Worm (Caenorhabditis elegans) whole organism, L2 larva: ENCODE data around the gene tmbi-4.

Experiments
- C34F6.9 ChIP-seq: fragments of 150-350 bp; optimal IDR thresholded peaks from 2 replicates; lab custom pipeline; 2014; ENCODE audit warnings: missing biosample characterization, missing genetic modification characterization
- F13H6.1 ChIP-seq: sonication (generic microtip); optimal IDR thresholded peaks from 2 replicates; lab custom pipeline; 2016; ENCODE audit warnings: missing genetic modification characterization, missing compliant biosample characterization
- R02D3.7 ChIP-seq: fragments of 150-350 bp; optimal IDR thresholded peaks from 2 replicates; lab custom pipeline; 2014; ENCODE audit warnings: missing biosample characterization, missing genetic modification characterization
- Y55F3AM.14 ChIP-seq: fragments of 200-800 bp; sonication (Bioruptor generic); optimal IDR thresholded peaks from 2 replicates; lab custom pipeline; 2018; ENCODE audit warnings: mild to moderate bottlenecking, missing genetic modification characterization, missing compliant biosample characterization
- ZK546.5 ChIP-seq: sonication (generic microtip); optimal IDR thresholded peaks from 2 replicates; lab custom pipeline; 2017; ENCODE audit warnings: missing biosample characterization, missing genetic modification characterization
- alr-1 ChIP-seq: fragments of 150-350 bp; optimal IDR thresholded peaks from 2 replicates; lab custom pipeline; 2014; ENCODE audit warnings: missing biosample characterization, missing genetic modification characterization
- aly-2 ChIP-seq: fragments of 150-350 bp; optimal IDR thresholded peaks from 2 replicates; lab custom pipeline; 2014; ENCODE audit warnings: missing biosample characterization, missing genetic modification characterization
- ama-1 ChIP-seq: fragments of 150-350 bp; optimal IDR thresholded peaks from 2 replicates; lab custom pipeline; 2018; ENCODE audit warnings: inconsistent platforms
- blmp-1 ChIP-seq: sonication (generic microtip); optimal IDR thresholded peaks from 2 replicates; lab custom pipeline; 2017; ENCODE audit warnings: missing genetic modification characterization, mild to moderate bottlenecking, missing compliant biosample characterization, antibody characterized with exemption, moderate library complexity; ENCODE audit not compliant: insufficient read depth
- ceh-16 ChIP-seq: fragments of 150-350 bp; optimal IDR thresholded peaks from 2 replicates; lab custom pipeline; 2014; ENCODE audit warnings: missing biosample characterization, missing genetic modification characterization
- ceh-82 ChIP-seq: fragments of 150-350 bp; optimal IDR thresholded peaks from 2 replicates; lab custom pipeline; 2014; ENCODE audit warnings: missing biosample characterization, missing genetic modification characterization
- dmd-4 ChIP-seq: sonication (generic microtip); optimal IDR thresholded peaks from 2 replicates; lab custom pipeline; 2017; ENCODE audit warnings: missing biosample characterization, missing genetic modification characterization
- elt-1 ChIP-seq: fragments of 150-350 bp; optimal IDR thresholded peaks from 2 replicates; lab custom pipeline; 2014; ENCODE audit warnings: missing biosample characterization, missing genetic modification characterization
- elt-3 ChIP-seq: sonication (generic microtip); optimal IDR thresholded peaks from 2 replicates; lab custom pipeline; 2017; ENCODE audit warnings: missing biosample characterization, missing genetic modification characterization
- fos-1 ChIP-seq: fragments of 150-350 bp; optimal IDR thresholded peaks from 2 replicates; lab custom pipeline; 2014; ENCODE audit warnings: missing biosample characterization, missing genetic modification characterization
- lin-13 ChIP-seq: fragments of 150-350 bp; optimal IDR thresholded peaks from 2 replicates; lab custom pipeline; 2014; ENCODE audit warnings: missing biosample characterization, missing genetic modification reagents, missing genetic modification characterization
- lin-39 ChIP-seq: fragments of 150-350 bp; optimal IDR thresholded peaks from 2 replicates; lab custom pipeline; 2014; ENCODE audit warnings: missing biosample characterization, missing genetic modification reagents, missing genetic modification characterization
- lsy-2 ChIP-seq, 2 experiments: fragments of 150-350 bp in 1 of 2; sonication (generic microtip) in 1 of 2; optimal IDR thresholded peaks; 2 replicates each; lab custom pipeline; 2014 to 2017; ENCODE audit warnings: missing biosample characterization in 2 of 2, missing genetic modification characterization in 2 of 2
- mbf-1 ChIP-seq: sonication (generic microtip); optimal IDR thresholded peaks from 2 replicates; lab custom pipeline; 2017; ENCODE audit warnings: missing biosample characterization, missing genetic modification characterization
- mdl-1 ChIP-seq, 2 experiments: fragments of 150-350 bp in 1 of 2; sonication (generic microtip) in 1 of 2; optimal IDR thresholded peaks; 2 replicates each; lab custom pipeline; 2017; ENCODE audit warnings: missing biosample characterization in 2 of 2, missing genetic modification characterization in 2 of 2
- nhr-11 ChIP-seq: fragments of 150-350 bp; optimal IDR thresholded peaks from 2 replicates; lab custom pipeline; 2014; ENCODE audit warnings: missing biosample characterization, missing genetic modification characterization
- nhr-12 ChIP-seq: fragments of 150-350 bp; optimal IDR thresholded peaks from 2 replicates; lab custom pipeline; 2014; ENCODE audit warnings: missing biosample characterization, missing genetic modification characterization
- nhr-129 ChIP-seq: fragments of 150-350 bp; optimal IDR thresholded peaks from 2 replicates; lab custom pipeline; 2014; ENCODE audit warnings: missing biosample characterization, missing genetic modification characterization
- nhr-21 ChIP-seq: fragments of 150-350 bp; optimal IDR thresholded peaks from 2 replicates; lab custom pipeline; 2014; ENCODE audit warnings: missing biosample characterization, missing genetic modification characterization
- nhr-23 ChIP-seq: fragments of 150-350 bp; optimal IDR thresholded peaks from 2 replicates; lab custom pipeline; 2014; ENCODE audit warnings: missing biosample characterization, missing genetic modification reagents, missing genetic modification characterization
- nhr-237 ChIP-seq: fragments of 150-350 bp; optimal IDR thresholded peaks from 2 replicates; lab custom pipeline; 2014; ENCODE audit warnings: missing biosample characterization, missing genetic modification characterization
- nhr-25 ChIP-seq: fragments of 150-350 bp; sonication (generic microtip); optimal IDR thresholded peaks from 3 replicates; lab custom pipeline; 2014; ENCODE audit warnings: missing biosample characterization, missing genetic modification characterization
- nhr-6 ChIP-seq: fragments of 150-350 bp; optimal IDR thresholded peaks from 2 replicates; lab custom pipeline; 2014; ENCODE audit warnings: missing biosample characterization, missing genetic modification characterization
- nhr-77 ChIP-seq: fragments of 150-350 bp; optimal IDR thresholded peaks from 2 replicates; lab custom pipeline; 2014; ENCODE audit warnings: missing biosample characterization, missing genetic modification characterization
- peb-1 ChIP-seq: fragments of 150-350 bp; optimal IDR thresholded peaks from 2 replicates; lab custom pipeline; 2014; ENCODE audit warnings: missing biosample characterization, missing genetic modification characterization
- sem-4 ChIP-seq: fragments of 150-350 bp; optimal IDR thresholded peaks from 2 replicates; lab custom pipeline; 2014; ENCODE audit warnings: missing biosample characterization, missing genetic modification reagents, missing genetic modification characterization
- sma-3 ChIP-seq: sonication (generic microtip); optimal IDR thresholded peaks from 2 replicates; lab custom pipeline; 2016; ENCODE audit warnings: missing genetic modification reagents, missing genetic modification characterization, missing compliant biosample characterization
- sma-9 ChIP-seq, 2 experiments: fragments of 150-350 bp in 1 of 2; sonication (generic microtip) in 1 of 2; optimal IDR thresholded peaks; 2 replicates each; lab custom pipeline; 2014 to 2016; ENCODE audit warnings: missing genetic modification characterization in 2 of 2, mild to moderate bottlenecking in 1 of 2, missing biosample characterization in 1 of 2, missing compliant biosample characterization in 1 of 2, missing genetic modification reagents in 1 of 2, moderate library complexity in 1 of 2
- snpc-4 ChIP-seq: fragments of 150-350 bp; optimal IDR thresholded peaks from 2 replicates; lab custom pipeline; 2014; ENCODE audit warnings: missing biosample characterization, missing genetic modification characterization
- unc-39 ChIP-seq: fragments of 150-350 bp; optimal IDR thresholded peaks from 2 replicates; lab custom pipeline; 2014; ENCODE audit warnings: missing biosample characterization, missing genetic modification characterization
- unc-55 ChIP-seq: fragments of 150-350 bp; sonication (generic microtip); optimal IDR thresholded peaks from 3 replicates; lab custom pipeline; 2014; ENCODE audit warnings: missing biosample characterization, missing genetic modification reagents, missing genetic modification characterization
- unc-62 ChIP-seq: fragments of 150-350 bp; optimal IDR thresholded peaks from 2 replicates; lab custom pipeline; 2014; ENCODE audit warnings: missing biosample characterization, missing genetic modification reagents, missing genetic modification characterization
- zag-1 ChIP-seq: fragments of 150-350 bp; optimal IDR thresholded peaks from 2 replicates; lab custom pipeline; 2014; ENCODE audit warnings: missing biosample characterization, missing genetic modification characterization
- ztf-1 ChIP-seq: fragments of 200-800 bp; sonication (Bioruptor generic); conservative IDR thresholded peaks from 2 replicates; pipeline ENCODE4 v1.3.6; 2022; ENCODE audit warnings: missing genetic modification characterization, missing compliant biosample characterization
- ztf-11 ChIP-seq: sonication (generic microtip); optimal IDR thresholded peaks from 2 replicates; lab custom pipeline; 2017; ENCODE audit warnings: missing biosample characterization, missing genetic modification characterization
- ztf-4 ChIP-seq: fragments of 150-350 bp; optimal IDR thresholded peaks from 2 replicates; lab custom pipeline; 2014; ENCODE audit warnings: missing biosample characterization, missing genetic modification characterization

Gene tmbi-4

ce11 chrX:9145848-9146247 lies 4.6 kb upstream of the tmbi-4 start, which contains the start of gene B0563.5:
B0563.5 (plus strand) TSS chrX:9146148.
- TF ChIP-seq nhr-21 = no peak
- no peak for TF ChIP-seq peb-1 (tag; lab: Kevin White, UChicago)
- TF ChIP-seq ceh-16 (tag; lab: Kevin White, UChicago) = no peak
- TF ChIP-seq ZK546.5 (tag; lab: Kevin White, UChicago) = no peak
- TF ChIP-seq sma-3 (GFP tag; lab: Kevin White, UChicago) = no peak
- no peak for TF ChIP-seq ztf-1 (GFP tag; lab: Robert Waterston, UW)
- TF ChIP-seq unc-62 = no peak
- no peak for TF ChIP-seq zag-1 (tag; lab: Kevin White, UChicago)
- TF ChIP-seq snpc-4 = no peak
- no peak for TF ChIP-seq elt-1 (tag; lab: Kevin White, UChicago)
- TF ChIP-seq ama-1 (lab: Kevin White, UChicago) = no peak
- TF ChIP-seq, all 48 proteins: peak for 0

DNA sequence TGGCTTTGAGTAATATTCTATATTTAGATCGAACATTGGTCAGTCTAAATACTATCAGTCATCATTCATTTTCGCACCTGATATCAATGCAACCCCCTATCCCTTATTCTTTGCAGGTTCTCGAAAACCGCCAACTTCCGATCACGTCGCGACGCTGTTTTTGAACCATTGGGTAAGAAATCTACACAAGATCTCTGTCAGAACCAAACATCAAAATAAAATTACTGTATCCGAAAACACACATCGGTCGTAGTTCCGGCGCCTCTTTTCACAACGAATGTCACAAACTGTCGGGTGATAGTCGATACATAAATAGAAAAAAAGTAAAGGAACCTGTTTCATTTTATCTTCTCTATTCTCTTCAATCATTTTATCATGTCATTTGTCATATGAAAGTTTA lies 3.5 kb upstream of the tmbi-4 start:
- TF ChIP-seq Y55F3AM.14 (GFP tag; lab: Kevin White, UChicago) (no peak), unc-55 (no peak), fos-1 (tag; lab: Kevin White, UChicago) (peak; percentile 6), dmd-4 (tag; lab: Kevin White, UChicago) (no peak), nhr-21 (peak; percentile 62), nhr-129 (peak; percentile 5), sma-3 (GFP tag; lab: Kevin White, UChicago) (peak; percentile 67), sma-9 (GFP tag; optimal IDR thresholded peaks at IDR 0.05; lab: Kevin White, UChicago) (peak; percentile 64), sma-9 (tag; optimal IDR thresholded peaks at IDR 0.05; lab: Kevin White, UChicago) (no peak)

- TF ChIP-seq elt-3 (tag; lab: Kevin White, UChicago) (no peak), aly-2 (tag; lab: Kevin White, UChicago) (no peak), dmd-4 (tag; lab: Kevin White, UChicago) (no peak), nhr-25 (tag; lab: Kevin White, UChicago) (no peak), ztf-4 (tag; lab: Kevin White, UChicago) (no peak), ceh-16 (tag; lab: Kevin White, UChicago) (no peak), nhr-237 (no peak), nhr-11 (no peak), mdl-1 (tag; optimal IDR thresholded peaks at IDR 0.05; lab: Kevin White, UChicago) (no peak), zag-1 (tag; lab: Kevin White, UChicago) (no peak), unc-62 (no peak), ztf-11 (no peak)
These were observed 3.7 kb downstream of the tmbi-4 start, which contains the start of gene B0563.7 for ce11 chrX:9154216-9154615. B0563.7 (minus strand) TSS chrX:9154316.

DNA sequence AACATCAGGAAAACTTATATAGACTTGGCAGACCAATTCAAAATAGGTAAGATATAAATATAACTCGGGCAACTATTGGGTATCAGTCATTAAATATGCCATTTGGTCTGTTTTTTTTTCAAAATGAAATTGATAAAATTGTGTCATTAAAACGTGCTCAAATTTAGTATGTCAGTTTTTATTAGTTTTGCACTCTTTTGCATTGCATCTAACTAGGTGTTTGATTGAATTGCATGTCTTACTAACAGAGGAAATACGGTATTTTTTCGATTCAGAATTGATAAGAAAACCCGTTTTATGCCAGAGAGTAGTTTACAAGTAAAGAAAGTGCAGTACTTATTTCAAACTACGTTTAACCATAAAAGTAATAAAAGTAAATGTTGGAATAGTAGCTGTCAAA lies 5.3 kb downstream of the tmbi-4 start:
- no peak for TF ChIP-seq ceh-82
- TF ChIP-seq fos-1 (tag; lab: Kevin White, UChicago) = peak; percentile 20

DNA sequence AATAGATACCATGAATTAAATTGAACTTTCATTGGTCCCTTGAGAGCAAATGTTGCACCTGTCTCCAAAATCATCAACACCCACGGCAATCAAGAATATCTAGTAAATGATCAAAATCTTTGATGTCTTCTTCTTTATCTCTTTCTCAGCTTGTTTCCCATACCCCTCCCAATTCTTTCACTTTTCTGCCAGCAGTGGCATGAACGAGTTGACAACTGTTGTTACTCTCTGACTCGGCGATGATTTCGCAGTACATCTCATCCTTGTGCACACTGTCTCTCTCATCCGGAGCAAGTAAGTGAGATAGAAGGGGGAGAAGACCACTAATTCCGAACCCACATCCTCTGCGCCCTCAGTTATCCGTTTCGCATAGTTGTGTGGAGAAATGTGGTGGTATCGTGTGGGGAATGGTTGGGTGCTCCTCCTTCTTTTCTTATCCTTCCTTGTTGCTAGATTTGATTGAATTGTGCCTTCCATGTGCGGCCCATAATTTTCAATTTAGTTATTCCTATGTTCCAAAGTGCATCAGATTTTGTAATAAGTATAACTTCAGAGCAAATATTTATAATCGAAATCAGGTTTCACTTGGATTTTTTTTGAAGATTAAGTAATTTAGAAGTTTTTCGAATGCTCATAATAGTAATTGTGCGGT lies 10.9 kb downstream of the tmbi-4 start:
- TF ChIP-seq ztf-1 (GFP tag; lab: Robert Waterston, UW) (no peak), lin-13 (GFP tag; lab: Kevin White, UChicago) (no peak), nhr-6 (tag; lab: Kevin White, UChicago) (no peak), lin-39 (tag; lab: Kevin White, UChicago) (no peak), mdl-1 (tag; optimal IDR thresholded peaks at IDR 0.05; lab: Kevin White, UChicago) (no peak), F13H6.1 (peak; percentile 67), sem-4 (peak; percentile 23), Y55F3AM.14 (GFP tag; lab: Kevin White, UChicago) (no peak), nhr-25 (tag; lab: Kevin White, UChicago) (no peak), lsy-2 (tag; optimal IDR thresholded peaks at IDR 0.05; lab: Kevin White, UChicago) (no peak), sma-3 (GFP tag; lab: Kevin White, UChicago) (no peak), nhr-21 (no peak), ztf-4 (tag; lab: Kevin White, UChicago) (no peak), C34F6.9 (tag; lab: Kevin White, UChicago) (no peak), sma-9 (GFP tag; optimal IDR thresholded peaks at IDR 0.05; lab: Kevin White, UChicago) (peak; percentile 52), sma-9 (tag; optimal IDR thresholded peaks at IDR 0.05; lab: Kevin White, UChicago) (no peak), unc-62 (no peak), blmp-1 (tag; lab: Kevin White, UChicago) (no peak), zag-1 (tag; lab: Kevin White, UChicago) (no peak), alr-1 (tag; lab: Kevin White, UChicago) (no peak), R02D3.7 (tag; lab: Kevin White, UChicago) (no peak), nhr-129 (peak; percentile 71), aly-2 (tag; lab: Kevin White, UChicago) (no peak), dmd-4 (tag; lab: Kevin White, UChicago) (no peak), snpc-4 (no peak), nhr-23 (tag; lab: Kevin White, UChicago) (no peak), nhr-12 (tag; lab: Kevin White, UChicago) (no peak), fos-1 (tag; lab: Kevin White, UChicago) (no peak), unc-55 (no peak), mbf-1 (tag; lab: Kevin White, UChicago) (no peak), nhr-77 (no peak), unc-39 (tag; lab: Kevin White, UChicago) (no peak)
